Worm (Caenorhabditis elegans) whole organism, midembryonic: ENCODE data around the gene bet-2.

Experiments
- flt-1 ChIP-seq: fragments of 200-800 bp; sonication (Bioruptor generic); IDR thresholded peaks from 2 replicates; pipeline ENCODE4 v1.3.6; 2022; ENCODE audit warnings: missing genetic modification characterization, missing compliant biosample characterization
- klf-2 ChIP-seq: fragments of 200-800 bp; sonication (Bioruptor generic); conservative IDR thresholded peaks from 2 replicates; pipeline ENCODE4 v1.3.6; 2022; ENCODE audit warnings: missing genetic modification reagents, missing genetic modification characterization, missing compliant biosample characterization
- ref-1 ChIP-seq: fragments of 200-800 bp; sonication (Bioruptor generic); conservative IDR thresholded peaks from 2 replicates; pipeline ENCODE4 v1.3.6; 2022; ENCODE audit warnings: missing genetic modification reagents, missing genetic modification characterization, missing compliant biosample characterization
- ztf-29 ChIP-seq: fragments of 200-800 bp; sonication (Bioruptor generic); IDR thresholded peaks from 2 replicates; pipeline ENCODE4 v1.3.6; 2022; ENCODE audit warnings: missing genetic modification reagents, missing genetic modification characterization, missing compliant biosample characterization

DNA sequence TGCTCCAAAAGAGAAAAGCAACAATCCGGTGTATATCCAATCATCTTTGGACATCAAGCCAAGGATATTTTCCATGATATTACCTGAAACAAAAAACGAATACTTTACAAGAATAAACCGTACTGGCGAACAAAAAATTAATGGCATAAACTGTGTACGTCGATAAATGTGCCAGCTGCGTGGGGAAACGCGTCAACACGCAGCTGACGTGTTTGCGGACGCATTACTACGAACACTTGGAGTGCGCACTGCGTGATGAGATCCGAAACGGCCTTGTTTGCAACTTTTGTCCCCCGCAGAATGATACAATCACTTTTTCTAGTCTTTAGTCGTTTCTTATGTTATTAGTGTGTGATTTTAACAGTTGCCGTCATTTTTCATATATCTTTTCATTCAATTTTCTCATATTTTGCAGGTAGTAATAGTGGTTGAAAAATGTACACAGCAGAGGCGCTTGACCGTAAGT is 44.6 kb upstream of the bet-2 start, which contains the start of the genes mboa-7 and git-1:
- TF ChIP-seq klf-2 (GFP tag; lab: Robert Waterston, UW) (no peak), flt-1 (0 out of 2 replicates have a peak, but pooled peaks have one; percentile 16), ref-1 (GFP tag; lab: Robert Waterston, UW) (no peak), ztf-29 (GFP tag; lab: Robert Waterston, UW) (no peak)
